Worm (Caenorhabditis elegans): ENCODE measurements around the gene tcl-2.
A peak's percentile ranks its signal among the peaks of the same experiment; 100 is the strongest.

tcl-2 gene

ce11 chrIV:171036-171435 is 7.8 kb upstream of the tcl-2 start:
- no peak for TF ChIP-seq pax-1 (tag; optimal IDR thresholded peaks at IDR 0.05)
- no peak for TF ChIP-seq fkh-10 (GFP tag; optimal IDR thresholded peaks at IDR 0.05)
- no peak for TF ChIP-seq gmeb-2 (tag; optimal IDR thresholded peaks at IDR 0.05)
- no peak for TF ChIP-seq fax-1 (tag; optimal IDR thresholded peaks at IDR 0.05)
- no peak for TF ChIP-seq unc-55 (GFP tag; optimal IDR thresholded peaks at IDR 0.05)
- no peak for TF ChIP-seq hlh-13 (GFP tag; optimal IDR thresholded peaks at IDR 0.05)
- no peak for TF ChIP-seq elt-2 (tag; optimal IDR thresholded peaks at IDR 0.05)
- TF ChIP-seq ceh-45 (GFP tag; IDR thresholded peaks at IDR 0.05): no peak
- TF ChIP-seq ceh-30 (tag; optimal IDR thresholded peaks at IDR 0.05): no peak
- no peak for TF ChIP-seq rnt-1 (tag; optimal IDR thresholded peaks at IDR 0.05)

DNA sequence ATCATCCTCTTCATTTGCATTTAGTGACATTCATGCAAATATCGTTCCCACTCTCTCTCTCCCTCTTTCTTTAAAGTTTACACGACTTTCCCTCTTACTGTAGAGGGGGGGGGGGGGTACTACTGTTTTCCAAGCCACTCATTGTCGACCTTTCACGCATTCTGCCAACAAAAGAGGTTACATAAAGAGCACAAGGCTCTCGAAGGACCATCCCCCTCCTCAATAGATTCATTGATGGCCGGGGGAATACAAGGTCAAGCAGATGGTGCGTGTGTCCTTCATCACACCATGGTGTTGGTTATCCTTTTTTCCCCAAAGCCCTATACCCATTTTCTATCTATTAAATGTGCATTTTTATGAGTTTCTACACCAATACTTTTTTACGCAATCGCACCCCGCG is 5.9 kb upstream of the tcl-2 start:
- TF ChIP-seq tbx-2 (tag; optimal IDR thresholded peaks at IDR 0.05): peak; percentile 9
- peak; percentile 66 for TF ChIP-seq sox-2 (GFP tag; IDR thresholded peaks at IDR 0.05)
- no peak for TF ChIP-seq ztf-16 (tag; optimal IDR thresholded peaks at IDR 0.05)
- peak; percentile 27 for TF ChIP-seq ref-2 (tag; optimal IDR thresholded peaks at IDR 0.05)
- TF ChIP-seq eyg-1 (tag; optimal IDR thresholded peaks at IDR 0.05): peak; percentile 9

- TF ChIP-seq ref-2 (tag; optimal IDR thresholded peaks at IDR 0.05): peak; percentile 9
- no peak for TF ChIP-seq ceh-45 (GFP tag; IDR thresholded peaks at IDR 0.05)
- TF ChIP-seq tbx-2 (tag; optimal IDR thresholded peaks at IDR 0.05): peak; percentile 25
- no peak for TF ChIP-seq ttx-3 (tag; optimal IDR thresholded peaks at IDR 0.05)
- TF ChIP-seq ceh-18 (tag; optimal IDR thresholded peaks at IDR 0.05): no peak
- peak; percentile 62 for TF ChIP-seq elt-2 (tag; optimal IDR thresholded peaks at IDR 0.05)
- no peak for TF ChIP-seq nfya-1 (tag; optimal IDR thresholded peaks at IDR 0.05)
Observed at ce11 chrIV:174115-174514, 4.8 kb upstream of the tcl-2 start.

ce11 chrIV:175698-176097 is 3.2 kb upstream of the tcl-2 start:
- no peak for TF ChIP-seq pax-1 (tag; optimal IDR thresholded peaks at IDR 0.05)
- peak; percentile 29 for TF ChIP-seq unc-55 (GFP tag; optimal IDR thresholded peaks at IDR 0.05)
- peak; percentile 44 for TF ChIP-seq tbx-2 (tag; optimal IDR thresholded peaks at IDR 0.05)
- TF ChIP-seq ceh-19 (GFP tag; optimal IDR thresholded peaks at IDR 0.05): peak; percentile 11
- no peak for TF ChIP-seq zip-5 (tag; optimal IDR thresholded peaks at IDR 0.05)
- peak; percentile 71 for TF ChIP-seq ceh-31 (tag; optimal IDR thresholded peaks at IDR 0.05)
- no peak for TF ChIP-seq ahr-1 (tag; optimal IDR thresholded peaks at IDR 0.05)
- no peak for TF ChIP-seq ztf-16 (tag; optimal IDR thresholded peaks at IDR 0.05)
- no peak for TF ChIP-seq ceh-14 (tag; optimal IDR thresholded peaks at IDR 0.05)
- TF ChIP-seq odd-2 (tag; optimal IDR thresholded peaks at IDR 0.05): no peak
- TF ChIP-seq elt-2 (tag; optimal IDR thresholded peaks at IDR 0.05): no peak
- peak; percentile 53 for TF ChIP-seq sox-2 (GFP tag; IDR thresholded peaks at IDR 0.05)

DNA sequence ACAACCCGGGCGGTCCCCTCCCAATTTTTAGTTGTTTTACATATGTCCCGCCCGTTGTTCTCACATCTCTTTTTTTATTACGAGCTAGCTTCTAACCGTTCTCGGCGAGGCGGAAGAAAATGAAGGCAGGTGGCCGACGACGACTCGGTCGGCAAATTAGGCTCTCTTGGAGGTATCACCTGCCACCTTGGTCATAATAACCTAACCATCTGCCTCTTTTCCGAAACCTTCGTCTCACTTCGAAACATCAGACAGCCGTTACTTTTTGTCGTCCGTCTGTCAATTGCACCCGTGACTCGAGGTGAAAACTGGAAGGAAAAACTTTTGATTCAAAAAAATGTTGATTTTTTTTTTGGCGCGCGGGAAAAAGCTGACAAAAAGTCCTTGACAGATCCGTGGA is 1.4 kb upstream of the tcl-2 start:
- TF ChIP-seq C08G9.2 (tag; optimal IDR thresholded peaks at IDR 0.05) (no peak), ceh-31 (tag; optimal IDR thresholded peaks at IDR 0.05) (peak; percentile 29)

DNA sequence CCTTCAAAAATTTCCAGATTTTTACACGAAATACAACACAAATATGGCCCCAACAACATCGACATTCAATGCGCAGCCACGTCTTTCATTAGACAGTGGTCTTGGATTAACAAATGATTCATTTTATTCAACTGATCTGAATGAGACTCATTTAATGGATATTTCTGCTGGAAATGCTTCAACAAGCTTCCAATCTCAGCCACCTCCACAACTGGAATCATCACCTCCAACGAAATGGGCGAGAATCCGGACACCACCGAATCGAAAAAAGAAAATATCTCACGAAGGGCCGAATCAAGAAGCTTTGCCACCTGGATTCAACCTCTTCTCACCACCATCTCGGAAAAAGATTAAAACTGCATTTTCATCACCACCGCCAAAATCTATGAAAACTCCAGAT is 817 bp downstream of the tcl-2 start:
- TF ChIP-seq C08G9.2 (tag; optimal IDR thresholded peaks at IDR 0.05) (no peak), elt-2 (tag; optimal IDR thresholded peaks at IDR 0.05) (no peak), pag-3 (tag; optimal IDR thresholded peaks at IDR 0.05; ENCODE audit: borderline replicate concordance) (no peak), pha-2 (tag; optimal IDR thresholded peaks at IDR 0.05) (no peak), unc-3 (GFP tag; conservative IDR thresholded peaks at IDR 0.05) (no peak), unc-3 (tag; optimal IDR thresholded peaks at IDR 0.05) (no peak), syd-9 (tag; optimal IDR thresholded peaks at IDR 0.05) (no peak), ceh-22 (tag; optimal IDR thresholded peaks at IDR 0.05) (no peak), unc-55 (GFP tag; optimal IDR thresholded peaks at IDR 0.05) (no peak), mec-3 (tag; optimal IDR thresholded peaks at IDR 0.05; ENCODE audit: borderline replicate concordance) (no peak), hlh-15 (tag; optimal IDR thresholded peaks at IDR 0.05) (no peak), C38D4.7 (GFP tag; optimal IDR thresholded peaks at IDR 0.05) (no peak), npax-4 (tag; optimal IDR thresholded peaks at IDR 0.05) (no peak), che-1 (tag; optimal IDR thresholded peaks at IDR 0.05) (no peak), F13H6.1 (tag; optimal IDR thresholded peaks at IDR 0.05) (no peak), pax-1 (tag; optimal IDR thresholded peaks at IDR 0.05) (no peak), madf-2 (tag; optimal IDR thresholded peaks at IDR 0.05) (no peak), zip-5 (tag; optimal IDR thresholded peaks at IDR 0.05) (no peak), pat-9 (tag; optimal IDR thresholded peaks at IDR 0.05) (no peak), fkh-10 (GFP tag; optimal IDR thresholded peaks at IDR 0.05) (no peak)

Data from whole organism, late embryonic.